Worm (Caenorhabditis elegans): Measurements from ENCODE around the gene F13H8.5.
A peak's percentile ranks its signal among the peaks of the same experiment; 100 is the strongest.

The F13H8.5 gene

DNA sequence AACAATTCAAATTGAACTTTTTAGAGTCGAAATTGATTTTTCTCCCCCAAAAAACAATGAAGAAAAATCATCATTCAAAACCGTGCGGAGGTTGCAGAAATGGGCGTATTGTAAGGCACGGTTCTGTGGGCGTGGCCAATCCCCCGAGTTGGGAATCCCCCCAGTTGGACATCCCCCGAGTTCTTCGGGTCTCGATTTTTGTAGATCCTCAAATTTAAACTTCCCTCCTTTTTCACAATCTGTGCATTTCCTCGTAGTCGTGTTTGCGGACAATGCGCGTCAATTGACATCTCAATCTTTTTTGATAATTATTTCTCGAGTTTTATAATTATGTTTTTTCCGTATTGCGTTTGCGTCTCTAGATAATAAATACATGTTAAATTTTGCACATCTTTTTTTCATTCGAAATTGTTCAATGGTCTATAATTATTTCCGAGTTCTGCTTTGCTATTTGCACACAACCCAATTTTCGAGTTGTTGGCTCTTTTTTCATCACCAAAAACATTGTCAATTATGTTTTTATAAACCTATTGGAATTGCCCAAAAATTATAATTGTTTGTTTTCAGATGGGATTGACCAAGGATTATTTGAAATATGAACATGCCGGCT lies 14.0 kb upstream of the F13H8.5 start, which contains the start of gene F13H8.2 (continued):
- TF ChIP-seq fkh-10 (GFP tag; optimal IDR thresholded peaks at IDR 0.05), result peak; percentile 20
- TF ChIP-seq tbx-2 (tag; optimal IDR thresholded peaks at IDR 0.05), result peak; percentile 86
- TF ChIP-seq blmp-1 (tag; optimal IDR thresholded peaks at IDR 0.05), result peak; percentile 70

DNA sequence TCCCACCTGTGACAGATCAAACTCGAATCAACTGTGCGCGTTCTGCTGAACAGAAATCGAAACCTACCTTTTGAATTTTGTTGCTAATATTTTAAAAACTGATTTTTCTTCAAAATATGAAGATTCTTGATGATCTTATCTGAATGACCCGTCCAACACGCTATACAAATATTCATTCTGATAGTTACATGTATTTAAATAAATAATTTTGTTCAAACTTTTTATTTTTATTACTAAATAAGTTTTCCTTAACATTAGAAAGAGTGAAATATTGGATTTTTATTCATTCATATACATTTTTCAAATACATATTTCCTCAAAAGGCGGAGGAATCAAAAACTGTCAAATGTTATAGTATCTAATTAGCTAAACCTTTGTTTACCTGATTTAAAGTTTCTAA lies 12.1 kb upstream of the F13H8.5 start, which contains the start of gene F13H8.8:
F13H8.8 (minus strand) TSS at position 101 of the 400 bp plus-strand sequence.
- no peak for TF ChIP-seq sptf-1 (tag; optimal IDR thresholded peaks at IDR 0.05)
- TF ChIP-seq nhr-11 (tag; optimal IDR thresholded peaks at IDR 0.05), result no peak
- no peak for TF ChIP-seq aly-2 (tag; optimal IDR thresholded peaks at IDR 0.05)
- TF ChIP-seq nhr-28 (tag; optimal IDR thresholded peaks at IDR 0.05), result no peak
- no peak for TF ChIP-seq sup-37 (GFP tag; optimal IDR thresholded peaks at IDR 0.05)
- TF ChIP-seq isw-1 (GFP tag; IDR thresholded peaks at IDR 0.05), result no peak
- TF ChIP-seq Y116A8C.19 (tag; optimal IDR thresholded peaks at IDR 0.05; ENCODE audit: borderline replicate concordance), result no peak
- TF ChIP-seq lin-35 (GFP tag; optimal IDR thresholded peaks at IDR 0.05), result no peak
- TF ChIP-seq unc-86 (tag; optimal IDR thresholded peaks at IDR 0.05), result no peak
- no peak for TF ChIP-seq nhr-71 (tag; optimal IDR thresholded peaks at IDR 0.05)
- TF ChIP-seq hlh-17 (GFP tag; optimal IDR thresholded peaks at IDR 0.05; ENCODE audit: borderline replicate concordance), result no peak
- no peak for TF ChIP-seq unc-98 (GFP tag; IDR thresholded peaks at IDR 0.05)
- no peak for TF ChIP-seq nhr-19 (GFP tag; conservative IDR thresholded peaks at IDR 0.05)
- no peak for TF ChIP-seq snu-23 (GFP tag; optimal IDR thresholded peaks at IDR 0.05)
- no peak for TF ChIP-seq jun-1 (tag; optimal IDR thresholded peaks at IDR 0.05)
- no peak for TF ChIP-seq ceh-88 (GFP tag; IDR thresholded peaks at IDR 0.05)
- TF ChIP-seq ces-1 (GFP tag; optimal IDR thresholded peaks at IDR 0.05), result no peak
- TF ChIP-seq nhr-76 (tag; optimal IDR thresholded peaks at IDR 0.05), result no peak
- no peak for TF ChIP-seq aha-1 (tag; optimal IDR thresholded peaks at IDR 0.05)

DNA sequence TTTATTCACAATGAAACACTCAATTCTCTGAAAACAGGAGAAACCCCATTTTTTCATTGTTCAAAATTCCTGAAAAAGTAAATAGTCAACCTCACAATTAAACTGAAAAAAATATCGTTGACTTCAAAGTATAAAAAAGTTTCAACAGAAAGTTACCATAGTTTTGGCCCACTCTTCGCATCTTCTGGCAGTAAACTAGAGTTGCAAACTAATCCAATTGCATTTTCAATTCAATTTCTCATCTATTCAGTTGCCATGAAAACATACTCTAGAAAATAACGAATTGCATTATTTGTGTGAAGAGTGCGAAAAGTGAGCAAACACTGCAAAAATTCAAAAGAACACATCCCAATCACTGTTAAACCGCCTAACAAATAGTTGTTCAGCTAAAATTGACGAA lies 7.8 kb upstream of the F13H8.5 start, which contains the start of gene F13H8.3:
F13H8.3 (plus strand) TSS at position 301 of the 400 bp plus-strand sequence.
- TF ChIP-seq tbx-2 (tag; optimal IDR thresholded peaks at IDR 0.05), result no peak
- no peak for TF ChIP-seq lin-15B (tag; optimal IDR thresholded peaks at IDR 0.05)
- TF ChIP-seq mdl-1 (tag; optimal IDR thresholded peaks at IDR 0.05), result no peak
- TF ChIP-seq dpl-1 (GFP tag; optimal IDR thresholded peaks at IDR 0.05), result no peak
- no peak for TF ChIP-seq vab-15 (tag; optimal IDR thresholded peaks at IDR 0.05)
- no peak for TF ChIP-seq sox-4 (tag; optimal IDR thresholded peaks at IDR 0.05)
- no peak for TF ChIP-seq nhr-77 (tag; optimal IDR thresholded peaks at IDR 0.05)
- no peak for TF ChIP-seq ceh-63 (GFP tag; optimal IDR thresholded peaks at IDR 0.05)
- no peak for TF ChIP-seq irx-1 (tag; optimal IDR thresholded peaks at IDR 0.05)
- TF ChIP-seq nhr-237 (tag; optimal IDR thresholded peaks at IDR 0.05), result no peak
- no peak for TF ChIP-seq pax-3 (tag; optimal IDR thresholded peaks at IDR 0.05)
- TF ChIP-seq elt-2 (tag; optimal IDR thresholded peaks at IDR 0.05), result no peak
- TF ChIP-seq lir-3 (tag; optimal IDR thresholded peaks at IDR 0.05; ENCODE audit: poor library complexity), result no peak

DNA sequence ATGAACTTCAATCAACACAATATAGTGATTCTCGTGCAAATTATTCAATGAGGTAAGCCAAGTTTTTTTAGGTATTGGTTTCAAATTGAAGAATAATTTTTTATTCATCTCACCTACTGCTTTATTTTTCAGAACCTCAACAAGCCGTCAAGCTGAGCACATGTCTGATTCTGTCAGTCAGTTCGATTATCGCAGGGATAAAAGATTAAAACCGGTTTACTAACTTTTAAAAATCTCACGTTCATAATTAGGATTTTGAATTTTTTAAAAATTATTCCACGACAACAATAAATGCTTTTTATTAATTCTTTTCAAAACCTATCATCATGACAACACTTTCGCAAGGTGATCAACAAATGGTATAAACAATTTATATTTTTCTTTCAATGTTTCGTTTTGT lies 6.3 kb upstream of the F13H8.5 start, which contains the start of gene F13H8.12:
F13H8.12 (plus strand) TSS at position 301 of the 400 bp plus-strand sequence.
- no peak for TF ChIP-seq pax-3 (tag; optimal IDR thresholded peaks at IDR 0.05)
- TF ChIP-seq nhr-47 (tag; optimal IDR thresholded peaks at IDR 0.05), result no peak
- no peak for TF ChIP-seq irx-1 (tag; optimal IDR thresholded peaks at IDR 0.05)
- no peak for TF ChIP-seq vab-15 (tag; optimal IDR thresholded peaks at IDR 0.05)
- no peak for TF ChIP-seq C34B4.2 (tag; optimal IDR thresholded peaks at IDR 0.05)
- no peak for TF ChIP-seq efl-1 (optimal IDR thresholded peaks at IDR 0.05)
- no peak for TF ChIP-seq efl-1 (GFP tag; optimal IDR thresholded peaks at IDR 0.05 in 1 of 2)
- no peak for TF ChIP-seq nhr-90 (tag; optimal IDR thresholded peaks at IDR 0.05; ENCODE audit: poor library complexity)
- TF ChIP-seq hpl-2 (GFP tag; optimal IDR thresholded peaks at IDR 0.05), result no peak
- no peak for TF ChIP-seq ets-5 (GFP tag; IDR thresholded peaks at IDR 0.05)
- TF ChIP-seq hlh-17 (GFP tag; optimal IDR thresholded peaks at IDR 0.05; ENCODE audit: borderline replicate concordance), result no peak
- TF ChIP-seq skn-1 (tag; optimal IDR thresholded peaks at IDR 0.05), result no peak
- TF ChIP-seq pqm-1 (tag; optimal IDR thresholded peaks at IDR 0.05), result no peak
- TF ChIP-seq lin-15B (tag; optimal IDR thresholded peaks at IDR 0.05), result no peak
- no peak for TF ChIP-seq efl-3 (GFP tag; optimal IDR thresholded peaks at IDR 0.05)

All from whole organism, L1 larva.